Fruit fly (Drosophila melanogaster) whole organism, pupa: ENCODE data around the gene CG32817.
A peak's percentile ranks its signal among the peaks of the same experiment; 100 is the strongest.

ENCODE experiments used
- CG10348 ChIP-seq: fragments of 200-800 bp; sonication (Bioruptor generic); IDR thresholded peaks from 2 replicates; pipeline ENCODE4 v1.3.6; 2022; ENCODE audit warnings: missing biosample characterization, missing genetic modification characterization
- CG12605 ChIP-seq: fragments of 200-800 bp; sonication (Bioruptor generic); IDR thresholded peaks from 2 replicates; pipeline ENCODE4 v1.3.6; 2022; ENCODE audit warnings: missing biosample characterization, missing genetic modification characterization
- CG13204 ChIP-seq: fragments of 200-800 bp; sonication (Bioruptor generic); optimal IDR thresholded peaks from 2 replicates; lab custom pipeline; 2018; ENCODE audit warnings: missing biosample characterization, mild to moderate bottlenecking, missing genetic modification characterization, moderate library complexity
- CG14655 ChIP-seq: fragments of 200-800 bp; sonication (Bioruptor generic); optimal IDR thresholded peaks from 3 replicates; lab custom pipeline; 2017; ENCODE audit warnings: mild to moderate bottlenecking, missing biosample characterization, missing genetic modification reagents, missing genetic modification characterization
- CG15710 ChIP-seq: fragments of 200-800 bp; sonication (Bioruptor generic); optimal IDR thresholded peaks from 2 replicates; lab custom pipeline; 2018; ENCODE audit warnings: missing biosample characterization, mild to moderate bottlenecking, missing genetic modification characterization, moderate library complexity
- CG17806 ChIP-seq: fragments of 200-800 bp; sonication (Bioruptor generic); optimal IDR thresholded peaks from 2 replicates; lab custom pipeline; 2018; ENCODE audit warnings: missing biosample characterization, mild to moderate bottlenecking, missing genetic modification characterization, moderate library complexity
- CG32121 ChIP-seq: fragments of 200-800 bp; sonication (Bioruptor generic); IDR thresholded peaks from 2 replicates; pipeline ENCODE4 v1.3.6; 2022; ENCODE audit warnings: missing biosample characterization, missing genetic modification characterization
- CG34367 ChIP-seq: fragments of 200-800 bp; sonication (Bioruptor generic); optimal IDR thresholded peaks from 2 replicates; lab custom pipeline; 2018; ENCODE audit warnings: missing biosample characterization, mild to moderate bottlenecking, missing genetic modification characterization
- CG4496 ChIP-seq: fragments of 200-800 bp; sonication (Bioruptor generic); IDR thresholded peaks from 3 replicates; pipeline ENCODE4 v1.3.6; 2022; ENCODE audit warnings: missing biosample characterization, missing genetic modification characterization
- CG8159 ChIP-seq: fragments of 200-800 bp; sonication (Bioruptor generic); optimal IDR thresholded peaks from 3 replicates; lab custom pipeline; 2018; ENCODE audit warnings: missing biosample characterization, mild to moderate bottlenecking, missing genetic modification characterization, moderate library complexity
- CG8301 ChIP-seq: fragments of 200-800 bp; sonication (Bioruptor generic); optimal IDR thresholded peaks from 2 replicates; lab custom pipeline; 2018; ENCODE audit warnings: missing biosample characterization, mild to moderate bottlenecking, missing genetic modification characterization
- CG9948 ChIP-seq: fragments of 200-800 bp; sonication (Bioruptor generic); optimal IDR thresholded peaks from 2 replicates; lab custom pipeline; 2018; ENCODE audit warnings: missing biosample characterization, mild to moderate bottlenecking, missing genetic modification characterization, moderate library complexity
- D1 ChIP-seq: fragments of 200-800 bp; sonication (Bioruptor generic); optimal IDR thresholded peaks from 2 replicates; lab custom pipeline; 2018; ENCODE audit warnings: missing biosample characterization, mild to moderate bottlenecking, missing genetic modification characterization, moderate library complexity
- EcR ChIP-seq: fragments of 200-800 bp; sonication (Bioruptor generic); optimal IDR thresholded peaks from 3 replicates; lab custom pipeline; 2019; ENCODE audit warnings: missing biosample characterization, missing genetic modification characterization, mild to moderate bottlenecking, moderate library complexity, missing genetic modification reagents
- Ets98B ChIP-seq: fragments of 200-800 bp; sonication (Bioruptor generic); IDR thresholded peaks from 2 replicates; pipeline ENCODE4 v1.3.6; 2022; ENCODE audit warnings: missing biosample characterization, missing genetic modification characterization
- Pif1A ChIP-seq: fragments of 200-800 bp; sonication (Bioruptor generic); optimal IDR thresholded peaks from 3 replicates; lab custom pipeline; 2016; ENCODE audit warnings: missing biosample characterization, missing genetic modification characterization
- Pif1B ChIP-seq: fragments of 200-800 bp; sonication (Bioruptor generic); optimal IDR thresholded peaks from 3 replicates; lab custom pipeline; 2016; ENCODE audit warnings: missing biosample characterization, missing genetic modification characterization
- Snoo ChIP-seq: fragments of 200-800 bp; sonication (Bioruptor generic); optimal IDR thresholded peaks from 3 replicates; lab custom pipeline; 2017; ENCODE audit warnings: missing biosample characterization, mild to moderate bottlenecking, missing genetic modification characterization, inconsistent platforms
- fd96Ca ChIP-seq: fragments of 200-800 bp; sonication (Bioruptor generic); IDR thresholded peaks from 3 replicates; pipeline ENCODE4 v1.3.6; 2022; ENCODE audit warnings: missing biosample characterization, missing genetic modification characterization
- gl ChIP-seq: fragments of 200-800 bp; sonication (Bioruptor generic); optimal IDR thresholded peaks from 2 replicates; lab custom pipeline; 2018; ENCODE audit warnings: missing biosample characterization, mild to moderate bottlenecking, missing genetic modification characterization
- rn ChIP-seq: fragments of 200-800 bp; sonication (Bioruptor generic); IDR thresholded peaks from 2 replicates; pipeline ENCODE4 v1.3.6; 2022; ENCODE audit warnings: missing biosample characterization, missing genetic modification characterization

Gene CG32817

dm6 chrX:524331-524730 is 45.5 kb downstream of the CG32817 start:
- TF ChIP-seq rn (no peak), CG32121 (no peak), CG8301 (no peak), CG4496 (GFP tag; lab: Robert Waterston, UW) (0 out of 3 replicates have a peak, but pooled peaks have one; percentile 33), Ets98B (GFP tag; lab: Robert Waterston, UW) (no peak), CG12605 (GFP tag; lab: Robert Waterston, UW) (no peak), EcR (no peak), Pif1B (GFP tag; lab: Kevin White, UChicago) (no peak), gl (no peak), CG17806 (no peak), fd96Ca (GFP tag; lab: Robert Waterston, UW) (no peak), CG34367 (tag; lab: Kevin White, UChicago) (no peak), CG9948 (no peak), CG10348 (GFP tag; lab: Robert Waterston, UW) (no peak), CG14655 (no peak), CG15710 (peak; percentile 4), CG13204 (GFP tag; lab: Kevin White, UChicago) (no peak), Pif1A (no peak), Snoo (tag; lab: Kevin White, UChicago) (no peak), CG8159 (tag; lab: Kevin White, UChicago) (peak; percentile 1), D1 (tag; lab: Kevin White, UChicago) (no peak)

- TF ChIP-seq CG8301: no peak
- TF ChIP-seq CG10348 (GFP tag; lab: Robert Waterston, UW): no peak
- no peak for TF ChIP-seq CG8159 (tag; lab: Kevin White, UChicago)
- no peak for TF ChIP-seq fd96Ca (GFP tag; lab: Robert Waterston, UW)
- TF ChIP-seq Pif1B (GFP tag; lab: Kevin White, UChicago): no peak
These were observed 46.7 kb downstream of the CG32817 start for dm6 chrX:525610-526009.

DNA sequence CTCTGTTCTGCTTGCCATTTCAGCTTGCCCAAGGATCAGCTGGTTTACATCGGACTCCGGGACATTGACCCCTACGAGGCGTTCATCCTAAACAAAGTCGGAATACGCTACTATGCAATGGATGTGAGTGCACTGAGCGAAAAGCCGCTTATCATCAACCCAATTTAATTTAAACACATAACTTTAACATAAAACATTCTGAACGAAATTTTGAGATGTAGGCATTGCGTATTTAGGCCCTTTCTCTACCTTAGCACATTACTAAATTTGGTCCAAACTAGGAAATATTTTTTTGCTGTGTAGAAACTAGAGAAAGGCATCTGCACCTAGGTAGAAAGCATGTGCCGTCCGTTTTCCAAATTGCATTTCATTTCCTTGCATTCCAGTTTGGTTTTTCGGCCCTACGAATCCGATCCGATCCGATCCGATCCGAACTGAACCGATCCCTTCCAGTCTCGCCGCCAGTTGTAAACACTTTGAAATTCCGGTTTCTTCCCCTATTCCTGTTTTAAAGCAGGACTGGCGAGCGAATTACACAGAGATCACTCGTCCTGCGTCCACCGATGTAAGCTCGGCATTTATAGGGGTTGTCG is 47.7 kb downstream of the CG32817 start:
- TF ChIP-seq CG15710 (no peak), Pif1B (GFP tag; lab: Kevin White, UChicago) (no peak), CG17806 (no peak), CG12605 (GFP tag; lab: Robert Waterston, UW) (no peak), fd96Ca (GFP tag; lab: Robert Waterston, UW) (no peak), CG8159 (tag; lab: Kevin White, UChicago) (no peak), CG8301 (no peak), CG34367 (tag; lab: Kevin White, UChicago) (no peak), CG9948 (no peak), D1 (tag; lab: Kevin White, UChicago) (no peak)
